Worm (Caenorhabditis elegans) whole organism, L2 larva: ENCODE data around the gene Y56A3A.6.

Source experiments
- ZK546.5 ChIP-seq: sonication (generic microtip); optimal IDR thresholded peaks from 2 replicates; lab custom pipeline; 2017; ENCODE audit warnings: missing biosample characterization, missing genetic modification characterization
- ama-1 ChIP-seq: fragments of 150-350 bp; optimal IDR thresholded peaks from 2 replicates; lab custom pipeline; 2018; ENCODE audit warnings: inconsistent platforms
- ceh-82 ChIP-seq: fragments of 150-350 bp; optimal IDR thresholded peaks from 2 replicates; lab custom pipeline; 2014; ENCODE audit warnings: missing biosample characterization, missing genetic modification characterization
- elt-3 ChIP-seq: sonication (generic microtip); optimal IDR thresholded peaks from 2 replicates; lab custom pipeline; 2017; ENCODE audit warnings: missing biosample characterization, missing genetic modification characterization
- nhr-11 ChIP-seq: fragments of 150-350 bp; optimal IDR thresholded peaks from 2 replicates; lab custom pipeline; 2014; ENCODE audit warnings: missing biosample characterization, missing genetic modification characterization
- nhr-12 ChIP-seq: fragments of 150-350 bp; optimal IDR thresholded peaks from 2 replicates; lab custom pipeline; 2014; ENCODE audit warnings: missing biosample characterization, missing genetic modification characterization
- nhr-23 ChIP-seq: fragments of 150-350 bp; optimal IDR thresholded peaks from 2 replicates; lab custom pipeline; 2014; ENCODE audit warnings: missing biosample characterization, missing genetic modification reagents, missing genetic modification characterization
- nhr-237 ChIP-seq: fragments of 150-350 bp; optimal IDR thresholded peaks from 2 replicates; lab custom pipeline; 2014; ENCODE audit warnings: missing biosample characterization, missing genetic modification characterization
- skn-1 ChIP-seq: sonication (generic microtip); optimal IDR thresholded peaks from 2 replicates; lab custom pipeline; 2017; ENCODE audit warnings: missing biosample characterization, missing genetic modification characterization
- unc-62 ChIP-seq: fragments of 150-350 bp; optimal IDR thresholded peaks from 2 replicates; lab custom pipeline; 2014; ENCODE audit warnings: missing biosample characterization, missing genetic modification reagents, missing genetic modification characterization
- zag-1 ChIP-seq: fragments of 150-350 bp; optimal IDR thresholded peaks from 2 replicates; lab custom pipeline; 2014; ENCODE audit warnings: missing biosample characterization, missing genetic modification characterization
- ztf-1 ChIP-seq: fragments of 200-800 bp; sonication (Bioruptor generic); conservative IDR thresholded peaks from 2 replicates; pipeline ENCODE4 v1.3.6; 2022; ENCODE audit warnings: missing genetic modification characterization, missing compliant biosample characterization

- TF ChIP-seq ceh-82 (tag; lab: Kevin White, UChicago) (no peak), elt-3 (tag; lab: Kevin White, UChicago) (no peak), unc-62 (GFP tag; lab: Kevin White, UChicago) (no peak), zag-1 (tag; lab: Kevin White, UChicago) (no peak), nhr-237 (tag; lab: Kevin White, UChicago) (no peak), skn-1 (no peak), nhr-12 (tag; lab: Kevin White, UChicago) (no peak), ZK546.5 (tag; lab: Kevin White, UChicago) (no peak), ama-1 (no peak), ztf-1 (no peak), nhr-11 (tag; lab: Kevin White, UChicago) (no peak), nhr-23 (tag; lab: Kevin White, UChicago) (no peak)
Measured at ce11 chrIII:11900022-11900421, 21.4 kb upstream of the Y56A3A.6 start.
